Fruit fly (Drosophila melanogaster): ENCODE results near the gene wge.

The wge gene

dm6 chr3R:22760988-22761387 lies 40.0 kb upstream of the wge start, which contains the start of gene Nepl13:
Nepl13 (minus strand) TSS chr3R:22761076.
- no peak for TF ChIP-seq Crg-1 (GFP tag; optimal IDR thresholded peaks at IDR 0.05)
- no peak for TF ChIP-seq Clk (GFP tag; optimal IDR thresholded peaks at IDR 0.05)
- TF ChIP-seq CG5204 (GFP tag; optimal IDR thresholded peaks at IDR 0.05): no peak
- TF ChIP-seq tj (GFP tag; optimal IDR thresholded peaks at IDR 0.05): no peak
- TF ChIP-seq CG33017 (tag; optimal IDR thresholded peaks at IDR 0.05): no peak
- no peak for TF ChIP-seq CG14711 (tag; optimal IDR thresholded peaks at IDR 0.05)
- peak; percentile 46 for TF ChIP-seq cic (GFP tag; optimal IDR thresholded peaks at IDR 0.05)

DNA sequence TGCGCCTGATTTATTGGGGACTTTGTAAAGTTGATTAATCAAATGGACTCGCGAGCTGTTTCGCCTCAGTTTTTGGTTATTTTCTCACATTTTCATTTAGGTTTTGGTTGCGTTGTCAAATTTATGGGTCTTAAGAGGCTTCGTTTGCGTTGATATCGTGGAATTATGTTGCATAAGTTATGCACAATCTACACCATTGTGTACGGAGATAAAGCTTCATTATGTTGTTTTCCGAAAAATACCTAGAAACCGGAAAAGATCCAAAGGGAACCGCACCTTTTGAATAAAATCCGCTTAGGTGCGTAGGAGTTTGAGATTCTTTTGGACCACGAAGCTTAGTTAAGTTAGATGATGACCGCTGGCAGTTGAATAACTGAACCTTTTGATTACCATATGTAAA lies 36.2 kb upstream of the wge start:
- no peak for TF ChIP-seq CG14711 (tag; optimal IDR thresholded peaks at IDR 0.05)
- TF ChIP-seq kay (GFP tag; ENCODE audit: borderline replicate concordance): no peak
- TF ChIP-seq CG1620 (GFP tag; optimal IDR thresholded peaks at IDR 0.05): no peak
- TF ChIP-seq bab1 (GFP tag; optimal IDR thresholded peaks at IDR 0.05): no peak
- TF ChIP-seq CG5204 (GFP tag; optimal IDR thresholded peaks at IDR 0.05): no peak
- TF ChIP-seq CG12768 (GFP tag; optimal IDR thresholded peaks at IDR 0.05): no peak
- no peak for TF ChIP-seq ovo (GFP tag; optimal IDR thresholded peaks at IDR 0.05)
- no peak for TF ChIP-seq CG11617 (GFP tag; optimal IDR thresholded peaks at IDR 0.05)
- no peak for TF ChIP-seq cic (GFP tag; optimal IDR thresholded peaks at IDR 0.05)
- TF ChIP-seq Mnt (GFP tag; optimal IDR thresholded peaks at IDR 0.05): no peak
- no peak for TF ChIP-seq CG33017 (tag; optimal IDR thresholded peaks at IDR 0.05)
- no peak for TF ChIP-seq cnc (optimal IDR thresholded peaks at IDR 0.05)
- TF ChIP-seq pad (GFP tag; optimal IDR thresholded peaks at IDR 0.05): no peak
- no peak for TF ChIP-seq Crg-1 (GFP tag; optimal IDR thresholded peaks at IDR 0.05)
- TF ChIP-seq CG7045 (GFP tag; optimal IDR thresholded peaks at IDR 0.05): no peak
- TF ChIP-seq CG7101 (tag; optimal IDR thresholded peaks at IDR 0.05): no peak
- no peak for TF ChIP-seq toe (GFP tag; optimal IDR thresholded peaks at IDR 0.05)
- no peak for TF ChIP-seq Clk (GFP tag; optimal IDR thresholded peaks at IDR 0.05)
- no peak for TF ChIP-seq tj (GFP tag; optimal IDR thresholded peaks at IDR 0.05)

- TF ChIP-seq bab1 (GFP tag; optimal IDR thresholded peaks at IDR 0.05): no peak
- TF ChIP-seq tj (GFP tag; optimal IDR thresholded peaks at IDR 0.05): no peak
- TF ChIP-seq toe (GFP tag; optimal IDR thresholded peaks at IDR 0.05): no peak
- TF ChIP-seq pad (GFP tag; optimal IDR thresholded peaks at IDR 0.05): no peak
- no peak for TF ChIP-seq Crg-1 (GFP tag; optimal IDR thresholded peaks at IDR 0.05)
- no peak for TF ChIP-seq CG5204 (GFP tag; optimal IDR thresholded peaks at IDR 0.05)
- TF ChIP-seq CG14711 (tag; optimal IDR thresholded peaks at IDR 0.05): no peak
- TF ChIP-seq Mnt (GFP tag; optimal IDR thresholded peaks at IDR 0.05): no peak
- no peak for TF ChIP-seq CG7101 (tag; optimal IDR thresholded peaks at IDR 0.05)
- TF ChIP-seq CG1620 (GFP tag; optimal IDR thresholded peaks at IDR 0.05): no peak
Measured at dm6 chr3R:22756289-22756688, 35.3 kb upstream of the wge start.

DNA sequence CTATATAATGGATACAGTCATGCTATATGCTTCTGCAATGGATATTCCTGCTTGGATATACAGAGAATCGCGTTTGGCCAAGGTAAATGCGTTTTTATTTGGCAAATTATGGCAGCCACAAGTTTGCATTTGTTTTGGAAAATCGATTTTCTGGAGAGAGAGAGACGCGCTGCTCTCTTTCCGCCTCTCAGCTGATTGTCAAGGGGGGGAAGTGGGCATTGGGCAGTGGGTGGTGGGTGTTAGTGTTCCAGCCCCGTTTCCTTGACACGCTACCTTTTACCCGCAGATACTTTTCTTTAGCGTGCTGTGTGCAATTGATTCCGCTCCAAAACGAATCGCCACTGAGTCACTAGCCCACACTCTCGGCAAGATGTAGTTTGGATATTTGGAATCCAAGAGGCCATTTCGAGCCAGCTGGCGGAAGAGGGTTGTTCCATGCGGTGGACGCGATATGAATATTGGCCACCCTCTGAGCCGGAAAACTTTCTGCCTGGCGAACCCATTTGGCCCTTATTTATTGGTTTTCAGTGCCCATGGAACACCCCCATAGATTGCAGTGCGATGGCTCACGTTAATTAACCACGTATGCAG lies 34.3 kb upstream of the wge start:
- TF ChIP-seq bab1 (GFP tag; optimal IDR thresholded peaks at IDR 0.05) (no peak), tj (GFP tag; optimal IDR thresholded peaks at IDR 0.05) (peak; percentile 42), ovo (GFP tag; optimal IDR thresholded peaks at IDR 0.05) (no peak)

DNA sequence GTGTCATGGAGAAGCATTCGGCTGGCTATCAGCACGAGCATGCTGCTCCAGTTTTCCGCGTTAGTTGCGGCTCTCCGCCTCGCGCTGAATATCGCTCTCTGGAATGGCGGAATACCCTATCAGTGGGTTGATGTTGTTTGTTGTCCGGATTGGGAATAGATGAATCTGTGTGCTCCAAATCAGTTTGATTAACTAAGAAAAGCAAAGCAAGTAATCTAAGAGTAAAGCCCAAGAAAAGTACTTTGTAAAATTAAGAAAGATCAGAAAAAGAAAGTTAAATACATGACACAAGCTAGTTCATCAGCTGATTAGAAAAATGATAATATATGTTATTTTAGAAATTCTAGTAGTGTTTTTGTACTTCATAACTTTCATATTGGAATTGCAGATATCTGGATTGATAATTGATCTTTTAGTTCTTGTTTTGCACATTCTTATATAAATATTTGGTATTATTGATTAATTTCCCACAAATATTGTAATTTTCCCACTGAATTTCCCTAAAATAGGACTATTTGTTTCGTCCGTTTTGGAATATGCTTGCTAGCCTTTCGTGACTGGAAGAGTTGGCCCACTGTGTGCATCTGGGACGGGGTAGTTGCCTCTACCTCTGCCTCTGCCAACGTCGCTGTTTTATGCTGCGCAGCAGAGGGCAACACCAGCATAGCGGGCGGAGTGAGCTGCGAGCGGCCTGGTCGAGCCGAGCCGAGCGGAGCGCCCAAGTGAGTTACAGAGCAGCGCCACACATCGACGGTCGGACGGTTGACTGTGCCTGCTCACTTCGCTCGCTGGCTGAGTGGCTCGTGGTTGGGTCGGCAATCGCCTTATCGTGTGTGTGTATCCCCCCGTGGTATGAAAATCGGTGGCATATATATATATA lies 33.2 kb upstream of the wge start:
- TF ChIP-seq CG1620 (GFP tag; optimal IDR thresholded peaks at IDR 0.05) (no peak), kay (GFP tag; ENCODE audit: borderline replicate concordance) (peak; percentile 74), CG7101 (tag; optimal IDR thresholded peaks at IDR 0.05) (peak; percentile 1), CG5204 (GFP tag; optimal IDR thresholded peaks at IDR 0.05) (peak; percentile 37), CG33017 (tag; optimal IDR thresholded peaks at IDR 0.05) (peak; percentile 38), CG11617 (GFP tag; optimal IDR thresholded peaks at IDR 0.05) (peak; percentile 42), Hr96 (GFP tag; optimal IDR thresholded peaks at IDR 0.05) (peak; percentile 24), bab1 (GFP tag; optimal IDR thresholded peaks at IDR 0.05) (no peak), ovo (GFP tag; optimal IDR thresholded peaks at IDR 0.05) (no peak), Mnt (GFP tag; optimal IDR thresholded peaks at IDR 0.05) (peak; percentile 37)

dm6 chr3R:22753600-22753894 lies 32.6 kb upstream of the wge start:
- TF ChIP-seq cic (GFP tag; optimal IDR thresholded peaks at IDR 0.05): peak; percentile 67
- no peak for TF ChIP-seq CG11617 (GFP tag; optimal IDR thresholded peaks at IDR 0.05)

DNA sequence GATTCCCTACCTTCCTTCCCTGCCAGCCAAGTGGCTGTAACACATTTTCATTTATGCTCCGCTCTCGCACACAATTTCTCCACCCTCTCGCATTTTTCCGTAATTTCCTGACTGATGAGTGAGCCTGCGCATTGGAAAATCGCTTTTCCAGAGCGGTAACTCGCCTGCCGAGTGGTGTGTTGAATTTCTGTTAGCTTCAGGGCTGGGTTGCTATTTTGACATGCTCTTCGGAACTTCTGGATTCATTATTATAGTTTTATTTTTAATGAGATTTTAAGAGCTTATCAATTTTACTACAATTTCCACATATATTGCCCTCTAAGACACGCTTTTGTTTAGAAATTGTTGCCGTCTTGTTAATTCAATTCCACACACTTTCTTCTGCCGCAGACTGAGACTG lies 32.0 kb upstream of the wge start:
- no peak for TF ChIP-seq CG7045 (GFP tag; optimal IDR thresholded peaks at IDR 0.05)
- TF ChIP-seq bab1 (GFP tag; optimal IDR thresholded peaks at IDR 0.05): no peak
- TF ChIP-seq cnc (optimal IDR thresholded peaks at IDR 0.05): no peak
- no peak for TF ChIP-seq CG33017 (tag; optimal IDR thresholded peaks at IDR 0.05)
- TF ChIP-seq Crg-1 (GFP tag; optimal IDR thresholded peaks at IDR 0.05): no peak
- TF ChIP-seq Clk (GFP tag; optimal IDR thresholded peaks at IDR 0.05): no peak
- TF ChIP-seq pad (GFP tag; optimal IDR thresholded peaks at IDR 0.05): no peak
- no peak for TF ChIP-seq toe (GFP tag; optimal IDR thresholded peaks at IDR 0.05)
- TF ChIP-seq CG12768 (GFP tag; optimal IDR thresholded peaks at IDR 0.05): no peak
- TF ChIP-seq ovo (GFP tag; optimal IDR thresholded peaks at IDR 0.05): no peak
